Fruit fly (Drosophila melanogaster): ENCODE measurements around the gene Fum2.

The Fum2 gene

DNA sequence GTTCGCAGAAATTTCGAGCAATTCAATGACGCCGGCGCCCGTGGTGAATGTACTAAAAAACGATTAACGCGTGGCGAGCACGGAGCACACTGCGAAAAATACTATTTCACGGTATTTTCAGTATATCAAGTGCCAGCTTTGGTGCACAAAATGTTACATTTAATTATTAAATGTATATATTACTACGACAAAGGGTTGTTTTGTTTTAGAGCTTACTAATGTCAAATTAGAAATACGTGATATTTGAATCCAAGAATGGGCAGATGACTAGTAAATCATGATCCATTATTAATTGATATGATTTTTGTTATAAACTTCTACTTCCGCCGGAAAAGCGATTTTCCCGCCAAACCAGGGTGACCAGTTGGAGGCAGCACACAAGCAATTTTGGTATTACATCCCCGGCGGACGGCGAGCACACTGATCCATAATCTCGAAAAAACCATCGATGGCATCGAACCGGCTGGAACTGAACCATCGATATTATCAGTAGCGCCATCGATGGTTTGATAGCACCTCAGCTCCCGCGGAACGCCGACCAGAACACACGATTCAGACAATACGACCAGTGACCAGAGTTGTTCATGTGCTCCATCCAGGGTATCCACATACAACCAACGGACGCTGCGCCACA is 27.3 kb upstream of the Fum2 start, which contains the start of the genes CG3226 and Cdc7 (continued):
- no peak for TF ChIP-seq CG7963 (GFP tag; IDR thresholded peaks at IDR 0.05; ENCODE audit: partially characterized antibody)
- peak; percentile 66 for TF ChIP-seq Mes4 (GFP tag; optimal IDR thresholded peaks at IDR 0.05)
- peak; percentile 85 for TF ChIP-seq bbx (GFP tag; IDR thresholded peaks at IDR 0.05; ENCODE audit: partially characterized antibody)
- no peak for TF ChIP-seq ab (GFP tag; optimal IDR thresholded peaks at IDR 0.05)
- TF ChIP-seq CoRest (tag; optimal IDR thresholded peaks at IDR 0.05): peak; percentile 80
- TF ChIP-seq nmo (GFP tag; optimal IDR thresholded peaks at IDR 0.05): peak; percentile 72
- TF ChIP-seq Myb (GFP tag; optimal IDR thresholded peaks at IDR 0.05): peak; percentile 42
- peak; percentile 2 for TF ChIP-seq CG7786 (GFP tag; optimal IDR thresholded peaks at IDR 0.05)
- TF ChIP-seq CG30431 (GFP tag; optimal IDR thresholded peaks at IDR 0.05): peak; percentile 42
- peak; percentile 50 for TF ChIP-seq Ptx1 (GFP tag; IDR thresholded peaks at IDR 0.05)
- peak; percentile 88 for TF ChIP-seq YL-1 (GFP tag; optimal IDR thresholded peaks at IDR 0.05)
- TF ChIP-seq Dref (GFP tag; IDR thresholded peaks at IDR 0.05): peak; percentile 80
- TF ChIP-seq CG34376 (GFP tag; optimal IDR thresholded peaks at IDR 0.05): peak; percentile 93
- peak; percentile 60 for TF ChIP-seq ewg (GFP tag; optimal IDR thresholded peaks at IDR 0.05)
- peak; percentile 46; the same call in 1 of the 2 replicates for TF ChIP-seq CG14014 (GFP tag; IDR thresholded peaks at IDR 0.05)
- TF ChIP-seq nom (GFP tag; optimal IDR thresholded peaks at IDR 0.05): peak; percentile 53
- TF ChIP-seq Taf1 (GFP tag; IDR thresholded peaks at IDR 0.05): no peak
- peak; percentile 21 for TF ChIP-seq p53 (GFP tag; optimal IDR thresholded peaks at IDR 0.05)
- peak; percentile 59 for TF ChIP-seq CG9932 (GFP tag; IDR thresholded peaks at IDR 0.05)
- peak; percentile 83 for TF ChIP-seq BtbVII (GFP tag; optimal IDR thresholded peaks at IDR 0.05)
- TF ChIP-seq caup (GFP tag; optimal IDR thresholded peaks at IDR 0.05; ENCODE audit: severe bottlenecking): peak; percentile 91
- TF ChIP-seq emc (GFP tag; optimal IDR thresholded peaks at IDR 0.05): peak; percentile 41
- TF ChIP-seq CG33557 (GFP tag; optimal IDR thresholded peaks at IDR 0.05): peak; percentile 77
- 0 out of 2 replicates have a peak, but pooled peaks have one; percentile 16 for TF ChIP-seq CG1024 (GFP tag; IDR thresholded peaks at IDR 0.05)
- peak; percentile 81 for TF ChIP-seq CG17361 (GFP tag; IDR thresholded peaks at IDR 0.05)
- TF ChIP-seq chif (GFP tag; optimal IDR thresholded peaks at IDR 0.05): peak; percentile 18 to 49
- TF ChIP-seq CG6791 (GFP tag; IDR thresholded peaks at IDR 0.05; ENCODE audit: partially characterized antibody): peak; percentile 78
- TF ChIP-seq HLH4C (GFP tag; IDR thresholded peaks at IDR 0.05; ENCODE audit: partially characterized antibody): peak; percentile 62
- TF ChIP-seq Atf-2 (GFP tag; optimal IDR thresholded peaks at IDR 0.05): no peak
- no peak for TF ChIP-seq hkb (optimal IDR thresholded peaks at IDR 0.05)
- TF ChIP-seq hkb (GFP tag; IDR thresholded peaks at IDR 0.05): peak; percentile 41; the same call in 1 of the 2 replicates
- peak; percentile 42 for TF ChIP-seq CG13424 (tag; optimal IDR thresholded peaks at IDR 0.05)
- TF ChIP-seq crol (GFP tag; IDR thresholded peaks at IDR 0.05): no peak; the same call in 1 of the 2 replicates
- peak; percentile 23 for TF ChIP-seq lbe (GFP tag; optimal IDR thresholded peaks at IDR 0.05)
- TF ChIP-seq CG2120 (GFP tag; optimal IDR thresholded peaks at IDR 0.05): peak; percentile 42
- peak; percentile 56 for TF ChIP-seq Hsf (GFP tag; optimal IDR thresholded peaks at IDR 0.05)
- peak; percentile 69 for TF ChIP-seq CG9437 (GFP tag; optimal IDR thresholded peaks at IDR 0.05)
- peak; percentile 7 for TF ChIP-seq Ssrp (tag; optimal IDR thresholded peaks at IDR 0.05)
- TF ChIP-seq CG12104 (GFP tag; optimal IDR thresholded peaks at IDR 0.05): peak; percentile 76
- TF ChIP-seq Optix (GFP tag; IDR thresholded peaks at IDR 0.05): no peak
- no peak for TF ChIP-seq sd (tag; optimal IDR thresholded peaks at IDR 0.05)
- TF ChIP-seq CG12744 (GFP tag; optimal IDR thresholded peaks at IDR 0.05): no peak
- peak; percentile 48 for TF ChIP-seq Sry-β (GFP tag; optimal IDR thresholded peaks at IDR 0.05)
- TF ChIP-seq Spps (tag; optimal IDR thresholded peaks at IDR 0.05): no peak
- TF ChIP-seq CG13123 (GFP tag; optimal IDR thresholded peaks at IDR 0.05): no peak
- peak; percentile 73 for TF ChIP-seq nerfin-1 (tag; optimal IDR thresholded peaks at IDR 0.05)
- TF ChIP-seq sc (optimal IDR thresholded peaks at IDR 0.05): no peak
- peak; percentile 48 for TF ChIP-seq sc (GFP tag; optimal IDR thresholded peaks at IDR 0.05)
- peak; percentile 76 for TF ChIP-seq CG16813 (GFP tag; IDR thresholded peaks at IDR 0.05; ENCODE audit: partially characterized antibody)
- peak; percentile 48 for TF ChIP-seq CTCF (GFP tag; optimal IDR thresholded peaks at IDR 0.05)
